Fruit fly (Drosophila melanogaster) whole organism, wandering third instar larva: ENCODE data around the gene ND-30.

Experiments
- CG9705 ChIP-seq: fragments of 200-800 bp; sonication (Bioruptor generic); optimal IDR thresholded peaks from 2 replicates; lab custom pipeline; 2018; ENCODE audit warnings: missing biosample characterization, mild to moderate bottlenecking, missing genetic modification characterization
- Hnf4 ChIP-seq: fragments of 200-800 bp; sonication (Bioruptor generic); optimal IDR thresholded peaks from 2 replicates; lab custom pipeline; 2016; ENCODE audit warnings: missing biosample characterization, mild to moderate bottlenecking, missing genetic modification characterization
- lola ChIP-seq: fragments of >200 bp; optimal IDR thresholded peaks from 2 replicates; lab custom pipeline; 2017; ENCODE audit warnings: missing biosample characterization, missing genetic modification characterization
- psq ChIP-seq: fragments of 200-800 bp; sonication (Bioruptor generic); optimal IDR thresholded peaks from 3 replicates; lab custom pipeline; 2017; ENCODE audit warnings: missing biosample characterization, mild to moderate bottlenecking, missing genetic modification characterization, moderate library complexity
- rgr ChIP-seq: fragments of 200-800 bp; sonication (Bioruptor generic); optimal IDR thresholded peaks from 3 replicates; lab custom pipeline; 2016; ENCODE audit warnings: missing biosample characterization, mild to moderate bottlenecking, missing genetic modification characterization
- tai ChIP-seq: sonication (Bioruptor generic); optimal IDR thresholded peaks from 2 replicates; lab custom pipeline; 2016; ENCODE audit warnings: missing biosample characterization, missing genetic modification characterization

- TF ChIP-seq CG9705 (GFP tag; lab: Kevin White, UChicago) (no peak), psq (GFP tag; lab: Kevin White, UChicago) (no peak), Hnf4 (GFP tag; lab: Kevin White, UChicago) (no peak), rgr (GFP tag; lab: Kevin White, UChicago) (no peak), lola (no peak), tai (GFP tag; lab: Kevin White, UChicago) (no peak)
Observed at dm6 chr3L:3111127-3111526, 48.3 kb downstream of the ND-30 start, which contains the start of gene CG45066.
